Worm (Caenorhabditis elegans) whole organism, early embryonic: ENCODE measurements around the gene Y39A1A.16.

Experiments
- B0310.2 ChIP-seq: sonication (generic microtip); optimal IDR thresholded peaks from 2 replicates; lab custom pipeline; 2016; ENCODE audit warnings: mild to moderate bottlenecking, missing genetic modification characterization, missing compliant biosample characterization
- ama-1 ChIP-seq: fragments of 150-350 bp; optimal IDR thresholded peaks from 2 replicates; lab custom pipeline; 2014
- ets-7 ChIP-seq: sonication (generic microtip); optimal IDR thresholded peaks from 2 replicates; lab custom pipeline; 2016; ENCODE audit warnings: missing genotype, missing genetic modification characterization, missing compliant biosample characterization
- flt-1 ChIP-seq: fragments of 200-800 bp; sonication (Bioruptor generic); IDR thresholded peaks from 2 replicates; pipeline ENCODE4 v1.3.6; 2022; ENCODE audit warnings: missing genetic modification characterization, missing compliant biosample characterization
- hmbx-1 ChIP-seq: sonication (generic microtip); optimal IDR thresholded peaks from 2 replicates; lab custom pipeline; 2016; ENCODE audit warnings: mild to moderate bottlenecking, missing genetic modification characterization, missing compliant biosample characterization
- tbx-11 ChIP-seq: fragments of 200-800 bp; sonication (Bioruptor generic); IDR thresholded peaks from 2 replicates; pipeline ENCODE4 v1.3.6; 2022; ENCODE audit warnings: missing genetic modification characterization, missing compliant biosample characterization

DNA sequence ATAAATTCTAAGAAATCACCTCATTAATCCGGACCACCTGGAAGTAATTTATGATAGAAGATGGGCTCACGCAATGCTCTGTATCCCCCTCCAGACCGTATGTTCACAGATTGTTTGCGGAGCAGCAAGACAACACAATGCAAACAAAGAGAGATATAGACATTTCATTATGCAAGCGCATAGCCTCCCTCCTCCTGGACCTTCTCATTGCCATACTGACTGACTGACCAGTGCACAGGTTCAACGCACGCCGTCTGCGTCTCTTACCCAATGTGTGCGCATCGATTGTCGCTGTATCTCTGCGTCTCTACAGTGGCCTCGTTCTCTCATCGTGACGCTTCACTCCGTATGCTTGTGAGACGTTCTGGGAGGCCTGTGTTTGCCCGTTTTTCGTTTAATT lies 27.4 kb upstream of the Y39A1A.16 start:
- TF ChIP-seq ets-7 (tag; lab: Kevin White, UChicago) (no peak), ama-1 (lab: Kevin White, UChicago) (no peak), tbx-11 (GFP tag; lab: Robert Waterston, UW) (no peak), flt-1 (GFP tag; lab: Robert Waterston, UW) (peak; percentile 37; the same call in 1 of the 2 replicates), B0310.2 (no peak), hmbx-1 (tag; lab: Kevin White, UChicago) (no peak)
